Worm (Caenorhabditis elegans) whole organism, late embryonic: ENCODE data around the gene cnnm-5.

Experiments used
- F13H6.1 ChIP-seq: sonication (generic microtip); optimal IDR thresholded peaks from 2 replicates; lab custom pipeline; 2016; ENCODE audit warnings: missing genetic modification characterization, missing compliant biosample characterization
- ama-1 ChIP-seq: fragments of 150-350 bp; optimal IDR thresholded peaks from 2 replicates; lab custom pipeline; 2014
- ets-4 ChIP-seq: sonication (generic microtip); optimal IDR thresholded peaks from 2 replicates; lab custom pipeline; 2016; ENCODE audit warnings: missing genetic modification characterization, missing compliant biosample characterization
- pat-9 ChIP-seq: fragments of 200-800 bp; sonication (Bioruptor generic); optimal IDR thresholded peaks from 2 replicates; lab custom pipeline; 2018; ENCODE audit warnings: mild to moderate bottlenecking, missing genetic modification characterization, moderate library complexity, missing compliant biosample characterization
- pax-1 ChIP-seq: fragments of 150-350 bp; optimal IDR thresholded peaks from 2 replicates; lab custom pipeline; 2014; ENCODE audit warnings: missing biosample characterization, missing genetic modification characterization
- sox-4 ChIP-seq: sonication (generic microtip); optimal IDR thresholded peaks from 2 replicates; lab custom pipeline; 2017; ENCODE audit warnings: mild to moderate bottlenecking, missing genetic modification characterization, inconsistent platforms, missing compliant biosample characterization

- TF ChIP-seq ama-1 (lab: Kevin White, UChicago), result no peak
- TF ChIP-seq sox-4 (tag; lab: Kevin White, UChicago), result no peak
- TF ChIP-seq ets-4 (tag; lab: Kevin White, UChicago), result no peak
- no peak for TF ChIP-seq pax-1 (tag; lab: Kevin White, UChicago)
- no peak for TF ChIP-seq pat-9
- TF ChIP-seq F13H6.1 (tag; lab: Kevin White, UChicago), result peak; percentile 70
Observed at ce11 chrIII:3786427-3786935, 42.5 kb downstream of the cnnm-5 start, which contains the start of gene acy-3.
